Worm (Caenorhabditis elegans): ENCODE results near the gene C35A5.8.

Gene C35A5.8

ce11 chrV:10508855-10509254 lies 16.9 kb downstream of the C35A5.8 start, which contains the start of gene C35A5.6:
TSS of gene C35A5.6 (plus strand) at chrV:10509137.
- no peak for TF ChIP-seq ceh-9 (tag; optimal IDR thresholded peaks at IDR 0.05)
- no peak for TF ChIP-seq nhr-67 (tag; optimal IDR thresholded peaks at IDR 0.05)
- no peak for TF ChIP-seq pha-4 (tag; optimal IDR thresholded peaks at IDR 0.05)
- TF ChIP-seq egl-5 (tag; optimal IDR thresholded peaks at IDR 0.05), result no peak
- TF ChIP-seq R02D3.7 (tag; optimal IDR thresholded peaks at IDR 0.05), result no peak
- no peak for TF ChIP-seq ceh-82 (tag; optimal IDR thresholded peaks at IDR 0.05)
- TF ChIP-seq ama-1 (optimal IDR thresholded peaks at IDR 0.05), result no peak
- TF ChIP-seq egl-27 (tag; optimal IDR thresholded peaks at IDR 0.05), result no peak
- TF ChIP-seq aly-2 (tag; optimal IDR thresholded peaks at IDR 0.05), result no peak
- TF ChIP-seq sea-2 (GFP tag; optimal IDR thresholded peaks at IDR 0.05), result no peak
- TF ChIP-seq elt-1 (tag; optimal IDR thresholded peaks at IDR 0.05), result no peak
- no peak for TF ChIP-seq nhr-77 (tag; optimal IDR thresholded peaks at IDR 0.05)

ce11 chrV:10505553-10505952 lies 20.2 kb downstream of the C35A5.8 start, which contains the start of gene C35A5.5:
TSS of gene C35A5.5 (plus strand) at chrV:10505853.
- TF ChIP-seq nfya-1 (tag; optimal IDR thresholded peaks at IDR 0.05; ENCODE audit: insufficient read depth) (no peak), ceh-9 (tag; optimal IDR thresholded peaks at IDR 0.05) (no peak), snpc-4 (tag; optimal IDR thresholded peaks at IDR 0.05) (no peak), daf-12 (tag; optimal IDR thresholded peaks at IDR 0.05) (no peak), fkh-2 (tag; optimal IDR thresholded peaks at IDR 0.05) (no peak), sea-2 (GFP tag; optimal IDR thresholded peaks at IDR 0.05) (no peak), jun-1 (tag; optimal IDR thresholded peaks at IDR 0.05) (no peak), eor-1 (tag; optimal IDR thresholded peaks at IDR 0.05) (no peak), ztf-4 (tag; optimal IDR thresholded peaks at IDR 0.05) (no peak), hmg-11 (tag; optimal IDR thresholded peaks at IDR 0.05) (no peak), ama-1 (optimal IDR thresholded peaks at IDR 0.05) (no peak), elt-2 (tag; optimal IDR thresholded peaks at IDR 0.05) (no peak), mdl-1 (tag; optimal IDR thresholded peaks at IDR 0.05) (no peak), mml-1 (tag; optimal IDR thresholded peaks at IDR 0.05) (no peak), ztf-11 (tag; optimal IDR thresholded peaks at IDR 0.05) (no peak), nhr-43 (tag; optimal IDR thresholded peaks at IDR 0.05; ENCODE audit: poor library complexity, severe bottlenecking) (no peak), egl-27 (tag; optimal IDR thresholded peaks at IDR 0.05) (no peak), unc-39 (tag; optimal IDR thresholded peaks at IDR 0.05) (no peak), ceh-82 (tag; optimal IDR thresholded peaks at IDR 0.05) (no peak), ceh-28 (tag; optimal IDR thresholded peaks at IDR 0.05) (no peak)

- no peak for TF ChIP-seq ztf-11 (tag; optimal IDR thresholded peaks at IDR 0.05)
- no peak for TF ChIP-seq mdl-1 (tag; optimal IDR thresholded peaks at IDR 0.05)
- no peak for TF ChIP-seq ceh-16 (tag; optimal IDR thresholded peaks at IDR 0.05)
- no peak for TF ChIP-seq lin-39 (tag; optimal IDR thresholded peaks at IDR 0.05)
- no peak for TF ChIP-seq fos-1 (tag; optimal IDR thresholded peaks at IDR 0.05)
- no peak for TF ChIP-seq zag-1 (tag; optimal IDR thresholded peaks at IDR 0.05)
- TF ChIP-seq aly-2 (tag; optimal IDR thresholded peaks at IDR 0.05), result no peak
- no peak for TF ChIP-seq jun-1 (tag; optimal IDR thresholded peaks at IDR 0.05)
- TF ChIP-seq egl-27 (tag; optimal IDR thresholded peaks at IDR 0.05), result no peak
- TF ChIP-seq snpc-4 (tag; optimal IDR thresholded peaks at IDR 0.05), result no peak
- TF ChIP-seq nhr-11 (tag; optimal IDR thresholded peaks at IDR 0.05), result no peak
- TF ChIP-seq pha-4 (tag; optimal IDR thresholded peaks at IDR 0.05), result no peak
- TF ChIP-seq eor-1 (tag; optimal IDR thresholded peaks at IDR 0.05), result no peak
- no peak for TF ChIP-seq tbx-2 (tag; optimal IDR thresholded peaks at IDR 0.05)
- TF ChIP-seq pqm-1 (tag; optimal IDR thresholded peaks at IDR 0.05), result no peak
- no peak for TF ChIP-seq ceh-9 (tag; optimal IDR thresholded peaks at IDR 0.05)
- TF ChIP-seq fkh-10 (GFP tag; optimal IDR thresholded peaks at IDR 0.05), result no peak
- no peak for TF ChIP-seq ZK546.5 (tag; optimal IDR thresholded peaks at IDR 0.05)
- no peak for TF ChIP-seq lin-15B (tag; optimal IDR thresholded peaks at IDR 0.05)
These were observed 21.8 kb downstream of the C35A5.8 start, which contains the start of gene C35A5.10 for ce11 chrV:10503893-10504292. TSS of gene C35A5.10 (plus strand) at chrV:10504193.

- no peak for TF ChIP-seq nhr-237 (tag; optimal IDR thresholded peaks at IDR 0.05)
- TF ChIP-seq ztf-4 (tag; optimal IDR thresholded peaks at IDR 0.05), result no peak
- no peak for TF ChIP-seq lsy-12 (tag; optimal IDR thresholded peaks at IDR 0.05)
- TF ChIP-seq nhr-23 (tag; optimal IDR thresholded peaks at IDR 0.05), result peak; percentile 45
- TF ChIP-seq sea-2 (GFP tag; optimal IDR thresholded peaks at IDR 0.05), result no peak
These were observed 22.7 kb downstream of the C35A5.8 start, which contains the start of gene C35A5.11 for ce11 chrV:10503011-10503410. TSS of gene C35A5.11 (minus strand) at chrV:10503111.
